Fruit fly (Drosophila melanogaster): ENCODE results near the gene AP-1mu.

Gene AP-1mu

DNA sequence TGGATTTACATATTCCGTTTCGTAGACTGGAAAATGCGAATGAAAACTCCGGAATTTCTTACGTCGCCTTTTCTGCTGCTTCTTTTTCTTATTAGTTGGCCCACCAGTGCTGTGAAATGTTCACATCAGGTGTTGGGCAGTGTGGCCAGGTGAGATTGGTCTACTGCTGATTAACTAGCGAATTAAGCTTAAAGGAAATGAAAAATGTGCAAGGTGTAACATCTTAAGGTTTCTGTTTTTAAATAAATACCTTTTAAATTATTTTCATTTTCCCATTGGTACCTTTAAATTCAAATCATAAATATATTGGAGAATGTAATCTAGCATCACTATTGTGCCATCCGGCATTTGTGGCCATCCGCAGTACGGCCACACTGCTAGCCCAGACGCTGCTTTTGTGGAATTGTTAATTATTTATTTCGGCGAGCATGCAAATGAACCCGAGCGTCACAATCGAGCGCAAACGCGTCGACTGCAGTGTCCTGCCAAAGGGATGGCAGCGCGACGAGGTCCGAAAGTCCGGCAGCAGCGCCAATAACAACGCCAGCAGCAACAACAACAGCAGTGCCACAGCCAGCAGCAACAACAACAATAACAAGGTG, at the start of gene AP-1mu, which contains the start of gene MBD-like:
TSS of gene AP-1mu (minus strand) at position 113 of the 602 bp plus-strand sequence.
TSS of gene MBD-like (plus strand) at position 348 of the 602 bp plus-strand sequence.
- TF ChIP-seq Snoo (tag; optimal IDR thresholded peaks at IDR 0.05) (peak; percentile 31), gl (tag; optimal IDR thresholded peaks at IDR 0.05) (no peak), Ets98B (GFP tag; IDR thresholded peaks at IDR 0.05) (no peak), CG4496 (GFP tag; IDR thresholded peaks at IDR 0.05) (peak; percentile 55; the same call in 2 of the 3 replicates), CG10348 (GFP tag; IDR thresholded peaks at IDR 0.05) (no peak), Pif1A (GFP tag; optimal IDR thresholded peaks at IDR 0.05) (no peak), CG15710 (tag; optimal IDR thresholded peaks at IDR 0.05) (peak; percentile 65), CG32121 (GFP tag; IDR thresholded peaks at IDR 0.05) (peak; percentile 48; the same call in 1 of the 2 replicates), D1 (tag; optimal IDR thresholded peaks at IDR 0.05) (no peak), fd96Ca (GFP tag; IDR thresholded peaks at IDR 0.05) (peak; percentile 42; the same call in 1 of the 3 replicates), Pif1B (GFP tag; optimal IDR thresholded peaks at IDR 0.05) (no peak), rn (GFP tag; IDR thresholded peaks at IDR 0.05) (peak; percentile 20; the same call in 1 of the 2 replicates), CG17806 (tag; optimal IDR thresholded peaks at IDR 0.05) (peak; percentile 15), CG8301 (tag; optimal IDR thresholded peaks at IDR 0.05) (no peak), CG34367 (tag; optimal IDR thresholded peaks at IDR 0.05) (no peak), CG13204 (GFP tag; optimal IDR thresholded peaks at IDR 0.05) (no peak), CG9948 (tag; optimal IDR thresholded peaks at IDR 0.05) (peak; percentile 20), CG12605 (GFP tag; IDR thresholded peaks at IDR 0.05) (no peak), CG14655 (GFP tag; optimal IDR thresholded peaks at IDR 0.05) (no peak), EcR (GFP tag; optimal IDR thresholded peaks at IDR 0.05) (no peak), CG8159 (tag; optimal IDR thresholded peaks at IDR 0.05) (peak; percentile 53)

DNA sequence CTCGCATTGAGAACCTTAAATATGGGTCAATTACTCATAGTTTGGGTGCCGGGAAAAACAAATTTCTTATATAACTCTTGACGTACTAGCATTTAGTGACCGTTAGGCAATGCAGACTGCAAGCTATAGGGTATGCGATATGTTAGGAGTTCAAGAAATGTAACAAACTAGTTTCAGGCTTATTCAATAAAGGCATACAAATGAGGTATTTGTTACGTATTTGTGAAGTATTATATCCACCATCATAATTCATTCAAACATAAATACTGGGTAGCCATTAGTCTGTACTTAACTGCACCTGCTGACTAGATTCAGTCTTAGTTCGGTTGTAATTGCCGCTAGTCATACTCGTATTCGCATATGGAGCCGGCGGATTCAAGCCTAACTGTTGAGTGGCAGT, 48.9 kb upstream of the AP-1mu start:
- TF ChIP-seq Pif1B (GFP tag; optimal IDR thresholded peaks at IDR 0.05) (no peak), rn (GFP tag; IDR thresholded peaks at IDR 0.05) (no peak), CG4496 (GFP tag; IDR thresholded peaks at IDR 0.05) (no peak), CG13204 (GFP tag; optimal IDR thresholded peaks at IDR 0.05) (no peak), Snoo (tag; optimal IDR thresholded peaks at IDR 0.05) (no peak), gl (tag; optimal IDR thresholded peaks at IDR 0.05) (no peak), Pif1A (GFP tag; optimal IDR thresholded peaks at IDR 0.05) (no peak), CG8159 (tag; optimal IDR thresholded peaks at IDR 0.05) (no peak), CG34367 (tag; optimal IDR thresholded peaks at IDR 0.05) (no peak), fd96Ca (GFP tag; IDR thresholded peaks at IDR 0.05) (no peak), CG15710 (tag; optimal IDR thresholded peaks at IDR 0.05) (no peak), D1 (tag; optimal IDR thresholded peaks at IDR 0.05) (no peak), CG17806 (tag; optimal IDR thresholded peaks at IDR 0.05) (no peak), CG14655 (GFP tag; optimal IDR thresholded peaks at IDR 0.05) (no peak), CG32121 (GFP tag; IDR thresholded peaks at IDR 0.05) (no peak), CG8301 (tag; optimal IDR thresholded peaks at IDR 0.05) (no peak), Ets98B (GFP tag; IDR thresholded peaks at IDR 0.05) (no peak)

DNA sequence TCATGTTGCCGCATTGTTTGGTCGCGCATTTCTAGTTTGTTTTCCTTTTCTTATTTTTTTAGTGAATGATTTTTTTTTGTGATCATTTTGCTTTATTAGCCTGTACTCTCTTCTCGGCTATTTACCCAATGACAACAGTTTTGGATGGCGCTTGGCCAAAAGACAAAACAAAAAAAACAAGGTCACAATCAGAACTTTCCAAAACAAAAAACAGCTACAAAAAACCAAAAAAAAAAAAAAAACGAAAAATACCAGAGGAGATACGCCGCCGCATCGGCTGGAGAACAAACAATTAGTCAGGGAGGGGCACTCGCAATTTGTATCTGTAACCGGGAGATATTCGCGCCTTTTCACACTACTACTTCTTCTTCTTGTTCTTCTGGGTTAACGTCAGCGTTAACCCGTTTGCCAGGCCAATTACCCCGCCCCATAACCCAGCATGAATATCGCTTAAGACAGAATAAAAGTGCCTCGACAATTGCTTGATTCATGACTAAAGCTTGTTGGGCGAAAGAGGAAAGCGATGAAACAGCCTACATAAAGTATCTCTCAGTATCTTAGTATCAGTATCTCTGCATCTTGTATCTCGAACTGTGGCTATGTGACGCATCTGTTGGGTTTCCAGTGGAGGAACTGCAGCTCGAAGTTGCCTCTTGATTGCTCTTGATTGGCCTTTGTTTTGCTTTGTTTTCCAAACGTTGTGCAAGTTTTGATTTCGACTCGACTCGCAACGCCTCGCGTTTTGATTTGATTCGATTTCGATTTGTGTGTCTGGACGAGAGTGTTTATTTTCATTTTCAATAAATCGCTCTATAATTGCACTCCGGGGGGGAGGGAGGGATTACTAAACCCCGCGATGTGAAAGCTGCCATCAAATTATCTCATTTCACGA, 47.8 kb upstream of the AP-1mu start:
- TF ChIP-seq CG13204 (GFP tag; optimal IDR thresholded peaks at IDR 0.05) (no peak), EcR (GFP tag; optimal IDR thresholded peaks at IDR 0.05) (peak; percentile 83)

DNA sequence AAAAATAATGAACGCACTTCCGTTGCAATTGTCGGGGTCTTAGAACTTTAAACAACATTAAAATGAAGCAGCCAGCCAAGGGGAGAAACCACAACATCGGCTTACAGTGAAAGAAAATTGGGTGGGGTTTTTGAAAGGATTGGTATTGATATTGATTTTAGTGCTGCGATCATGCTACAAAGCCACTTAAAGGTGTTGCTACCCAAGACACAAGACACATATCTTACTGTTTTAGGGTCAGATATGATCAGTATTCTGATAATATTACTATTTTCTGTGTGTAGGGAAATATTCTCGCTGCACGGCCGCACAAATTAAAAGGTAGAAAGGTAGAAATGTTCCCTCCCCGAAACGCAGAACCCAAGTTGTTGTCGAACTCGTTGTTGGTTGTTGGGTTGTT, 45.8 kb upstream of the AP-1mu start:
- TF ChIP-seq Pif1A (GFP tag; optimal IDR thresholded peaks at IDR 0.05) (peak; percentile 58), CG34367 (tag; optimal IDR thresholded peaks at IDR 0.05) (peak; percentile 68), Ets98B (GFP tag; IDR thresholded peaks at IDR 0.05) (no peak), Pif1B (GFP tag; optimal IDR thresholded peaks at IDR 0.05) (peak; percentile 61), fd96Ca (GFP tag; IDR thresholded peaks at IDR 0.05) (peak; percentile 45; the same call in 1 of the 3 replicates), CG15710 (tag; optimal IDR thresholded peaks at IDR 0.05) (peak; percentile 73), CG17806 (tag; optimal IDR thresholded peaks at IDR 0.05) (peak; percentile 77), CG13204 (GFP tag; optimal IDR thresholded peaks at IDR 0.05) (peak; percentile 33), gl (tag; optimal IDR thresholded peaks at IDR 0.05) (peak; percentile 54), D1 (tag; optimal IDR thresholded peaks at IDR 0.05) (peak; percentile 60), CG8159 (tag; optimal IDR thresholded peaks at IDR 0.05) (peak; percentile 74), CG32121 (GFP tag; IDR thresholded peaks at IDR 0.05) (no peak), rn (GFP tag; IDR thresholded peaks at IDR 0.05) (peak; percentile 34; the same call in 1 of the 2 replicates), CG12605 (GFP tag; IDR thresholded peaks at IDR 0.05) (peak; percentile 28; the same call in 1 of the 2 replicates), EcR (GFP tag; optimal IDR thresholded peaks at IDR 0.05) (no peak), CG4496 (GFP tag; IDR thresholded peaks at IDR 0.05) (peak; percentile 71), CG14655 (GFP tag; optimal IDR thresholded peaks at IDR 0.05) (peak; percentile 84), CG8301 (tag; optimal IDR thresholded peaks at IDR 0.05) (peak; percentile 73), CG10348 (GFP tag; IDR thresholded peaks at IDR 0.05) (no peak), Snoo (tag; optimal IDR thresholded peaks at IDR 0.05) (no peak), CG9948 (tag; optimal IDR thresholded peaks at IDR 0.05) (peak; percentile 76)

- no peak for TF ChIP-seq CG9948 (tag; optimal IDR thresholded peaks at IDR 0.05)
- TF ChIP-seq gl (tag; optimal IDR thresholded peaks at IDR 0.05), result no peak
- TF ChIP-seq CG32121 (GFP tag; IDR thresholded peaks at IDR 0.05), result no peak
- no peak for TF ChIP-seq CG15710 (tag; optimal IDR thresholded peaks at IDR 0.05)
- no peak for TF ChIP-seq CG17806 (tag; optimal IDR thresholded peaks at IDR 0.05)
- TF ChIP-seq Pif1B (GFP tag; optimal IDR thresholded peaks at IDR 0.05), result no peak
- TF ChIP-seq CG4496 (GFP tag; IDR thresholded peaks at IDR 0.05), result no peak
- TF ChIP-seq CG34367 (tag; optimal IDR thresholded peaks at IDR 0.05), result no peak
- no peak for TF ChIP-seq CG8159 (tag; optimal IDR thresholded peaks at IDR 0.05)
- TF ChIP-seq CG13204 (GFP tag; optimal IDR thresholded peaks at IDR 0.05), result no peak
- no peak for TF ChIP-seq CG10348 (GFP tag; IDR thresholded peaks at IDR 0.05)
- TF ChIP-seq EcR (GFP tag; optimal IDR thresholded peaks at IDR 0.05), result no peak
- no peak for TF ChIP-seq Ets98B (GFP tag; IDR thresholded peaks at IDR 0.05)
- no peak for TF ChIP-seq CG12605 (GFP tag; IDR thresholded peaks at IDR 0.05)
- TF ChIP-seq D1 (tag; optimal IDR thresholded peaks at IDR 0.05), result no peak
- TF ChIP-seq rn (GFP tag; IDR thresholded peaks at IDR 0.05), result no peak
- TF ChIP-seq CG14655 (GFP tag; optimal IDR thresholded peaks at IDR 0.05), result no peak
These were observed 45.2 kb upstream of the AP-1mu start for dm6 chr3R:9604445-9605020.
